Fruit fly (Drosophila melanogaster) whole organism, embryonic: Measurements from ENCODE around the gene Ugt37D1.

ENCODE experiments used
- Blimp-1 ChIP-seq: fragments of 200-800 bp; sonication (Bioruptor generic); optimal IDR thresholded peaks from 3 replicates; lab custom pipeline; 2018; ENCODE audit warnings: missing biosample characterization, missing genetic modification characterization, mild to moderate bottlenecking, moderate library complexity, missing genetic modification reagents
- CG10267 ChIP-seq: fragments of 200-800 bp; sonication (Bioruptor generic); optimal IDR thresholded peaks from 2 replicates; lab custom pipeline; 2018; ENCODE audit warnings: missing biosample characterization, mild to moderate bottlenecking, missing genetic modification characterization, moderate library complexity
- CG10462 ChIP-seq: fragments of 200-800 bp; sonication (Bioruptor generic); optimal IDR thresholded peaks from 2 replicates; lab custom pipeline; 2016; ENCODE audit warnings: missing biosample characterization, missing genetic modification characterization
- CG11695 ChIP-seq: fragments of 200-800 bp; sonication (Bioruptor generic); IDR thresholded peaks from 3 replicates; pipeline ENCODE4 v1.3.6; 2022; ENCODE audit warnings: missing biosample characterization, missing genetic modification characterization
- CG11696 ChIP-seq: fragments of 200-800 bp; sonication (Bioruptor generic); IDR thresholded peaks from 2 replicates; pipeline ENCODE4 v1.3.6; 2022; ENCODE audit warnings: missing biosample characterization, missing genetic modification characterization
- CG1233 ChIP-seq: fragments of 200-800 bp; sonication (Bioruptor generic); optimal IDR thresholded peaks from 4 replicates; lab custom pipeline; 2018; ENCODE audit warnings: missing biosample characterization, mild to moderate bottlenecking, missing genetic modification characterization
- CG1792 ChIP-seq: fragments of 200-800 bp; sonication (Bioruptor generic); optimal IDR thresholded peaks from 2 replicates; lab custom pipeline; 2016; ENCODE audit warnings: missing biosample characterization, missing genetic modification characterization
- CG2712 ChIP-seq: fragments of 200-800 bp; optimal IDR thresholded peaks from 3 replicates; lab custom pipeline; 2019; ENCODE audit warnings: missing biosample characterization, mild to moderate bottlenecking, missing genetic modification characterization, moderate library complexity
- CG2889 ChIP-seq: fragments of 200-800 bp; sonication (Bioruptor generic); IDR thresholded peaks from 3 replicates; pipeline ENCODE4 v1.3.6; 2022; ENCODE audit warnings: missing biosample characterization, missing genetic modification characterization
- CG30403 ChIP-seq: fragments of 200-800 bp; sonication (Bioruptor generic); optimal IDR thresholded peaks from 3 replicates; lab custom pipeline; 2016; ENCODE audit warnings: missing biosample characterization, missing genetic modification characterization
- CG32772 ChIP-seq: fragments of 200-800 bp; sonication (Bioruptor generic); IDR thresholded peaks from 2 replicates; pipeline ENCODE4 v1.3.6; 2022; ENCODE audit warnings: missing biosample characterization, missing genetic modification characterization
- CG33213 ChIP-seq: fragments of 200-800 bp; sonication (Bioruptor generic); optimal IDR thresholded peaks from 3 replicates; lab custom pipeline; 2016; ENCODE audit warnings: missing biosample characterization, missing genetic modification characterization
- CG3847 ChIP-seq: fragments of 200-800 bp; sonication (Bioruptor generic); IDR thresholded peaks from 2 replicates; pipeline ENCODE4 v1.3.6; 2022; ENCODE audit warnings: missing biosample characterization, missing genetic modification characterization
- CG4617 ChIP-seq: fragments of 200-800 bp; sonication (Bioruptor generic); optimal IDR thresholded peaks from 3 replicates; lab custom pipeline; 2016; ENCODE audit warnings: missing biosample characterization, missing genetic modification characterization, borderline replicate concordance
- CG4854 ChIP-seq: fragments of 200-800 bp; sonication (Bioruptor generic); optimal IDR thresholded peaks from 2 replicates; lab custom pipeline; 2016; ENCODE audit warnings: missing biosample characterization, missing genetic modification characterization, inconsistent platforms
- CG7745 ChIP-seq: fragments of 200-800 bp; sonication (Bioruptor generic); optimal IDR thresholded peaks from 2 replicates; lab custom pipeline; 2018; ENCODE audit warnings: missing biosample characterization, mild to moderate bottlenecking, missing genetic modification characterization, moderate library complexity
- CG7786 ChIP-seq: fragments of 200-800 bp; sonication (Bioruptor generic); optimal IDR thresholded peaks from 2 replicates; lab custom pipeline; 2016; ENCODE audit warnings: missing biosample characterization, missing genetic modification characterization
- CG7839 ChIP-seq: fragments of 200-800 bp; sonication (Bioruptor generic); optimal IDR thresholded peaks from 3 replicates; lab custom pipeline; 2018; ENCODE audit warnings: missing biosample characterization, mild to moderate bottlenecking, missing genetic modification characterization, moderate library complexity
- CG7928 ChIP-seq: fragments of 200-800 bp; sonication (Bioruptor generic); optimal IDR thresholded peaks from 2 replicates; lab custom pipeline; 2017; ENCODE audit warnings: missing biosample characterization, mild to moderate bottlenecking, missing genetic modification characterization
- CG8388 ChIP-seq: fragments of 200-800 bp; sonication (Bioruptor generic); optimal IDR thresholded peaks from 2 replicates; lab custom pipeline; 2019; ENCODE audit warnings: missing biosample characterization, mild to moderate bottlenecking, missing genetic modification characterization, moderate library complexity
- CG8924 ChIP-seq: fragments of 200-800 bp; optimal IDR thresholded peaks from 3 replicates; lab custom pipeline; 2019; ENCODE audit warnings: missing biosample characterization, mild to moderate bottlenecking, missing genetic modification characterization, moderate library complexity
- CG9876 ChIP-seq: fragments of 200-800 bp; sonication (Bioruptor generic); optimal IDR thresholded peaks from 2 replicates; lab custom pipeline; 2016; ENCODE audit warnings: missing biosample characterization, missing genetic modification characterization
- Camta ChIP-seq: fragments of 200-800 bp; sonication (Bioruptor generic); optimal IDR thresholded peaks from 2 replicates; lab custom pipeline; 2016; ENCODE audit warnings: missing biosample characterization, missing genetic modification characterization
- Dp ChIP-seq: fragments of 200-800 bp; sonication (Bioruptor generic); optimal IDR thresholded peaks from 2 replicates; lab custom pipeline; 2018; ENCODE audit warnings: missing biosample characterization, mild to moderate bottlenecking, missing genetic modification characterization, moderate library complexity
- HLH4C ChIP-seq: fragments of 200-800 bp; sonication (Bioruptor generic); IDR thresholded peaks from 3 replicates; pipeline ENCODE4 v1.3.6; 2022; ENCODE audit warnings: missing biosample characterization, missing genetic modification characterization; ENCODE audit not compliant: partially characterized antibody
- Hey ChIP-seq: fragments of 200-800 bp; sonication (Bioruptor generic); optimal IDR thresholded peaks from 3 replicates; lab custom pipeline; 2018; ENCODE audit warnings: missing biosample characterization, mild to moderate bottlenecking, missing genetic modification characterization
- MTF-1 ChIP-seq: fragments of 200-800 bp; sonication (Bioruptor generic); optimal IDR thresholded peaks from 2 replicates; lab custom pipeline; 2018; ENCODE audit warnings: missing biosample characterization, mild to moderate bottlenecking, missing genetic modification characterization, borderline replicate concordance
- NK7.1 ChIP-seq: fragments of 200-800 bp; sonication (Bioruptor generic); optimal IDR thresholded peaks from 3 replicates; lab custom pipeline; 2016; ENCODE audit warnings: missing biosample characterization, missing genetic modification characterization
- Pdp1 ChIP-seq, 2 experiments: fragments of 200-800 bp; sonication (Bioruptor generic); optimal IDR thresholded peaks; 3 replicates each; lab custom pipeline; 2016; ENCODE audit warnings: missing biosample characterization in 2 of 2, missing genetic modification characterization in 2 of 2, mild to moderate bottlenecking in 1 of 2, moderate library complexity in 1 of 2
- Rfx ChIP-seq: fragments of 200-800 bp; sonication (Bioruptor generic); IDR thresholded peaks from 2 replicates; pipeline ENCODE4 v1.3.6; 2022; ENCODE audit warnings: missing biosample characterization, missing genetic modification characterization
- Side ChIP-seq: fragments of 200-800 bp; sonication (Bioruptor generic); optimal IDR thresholded peaks from 2 replicates; lab custom pipeline; 2016; ENCODE audit warnings: missing biosample characterization, missing genetic modification characterization
- TFAM ChIP-seq: fragments of 200-800 bp; sonication (Bioruptor generic); optimal IDR thresholded peaks from 2 replicates; lab custom pipeline; 2017; ENCODE audit warnings: missing biosample characterization, missing genetic modification characterization, inconsistent platforms
- ab ChIP-seq: fragments of 200-800 bp; sonication (Bioruptor generic); optimal IDR thresholded peaks from 2 replicates; lab custom pipeline; 2016; ENCODE audit warnings: missing biosample characterization, missing genetic modification characterization
- ap ChIP-seq: fragments of 200-800 bp; sonication (Bioruptor generic); IDR thresholded peaks from 2 replicates; pipeline ENCODE4 v1.3.6; 2022; ENCODE audit warnings: missing biosample characterization, missing genetic modification characterization
- dan ChIP-seq: fragments of 200-800 bp; sonication (Bioruptor generic); IDR thresholded peaks from 2 replicates; pipeline ENCODE4 v1.3.6; 2022; ENCODE audit warnings: missing biosample characterization, missing genetic modification characterization
- dm ChIP-seq: fragments of 200-800 bp; sonication (Bioruptor generic); optimal IDR thresholded peaks from 3 replicates; lab custom pipeline; 2016; ENCODE audit warnings: missing biosample characterization, missing genetic modification characterization
- exex ChIP-seq: fragments of 200-800 bp; sonication (Bioruptor generic); optimal IDR thresholded peaks from 4 replicates; lab custom pipeline; 2018; ENCODE audit warnings: missing biosample characterization, mild to moderate bottlenecking, missing genetic modification characterization, moderate library complexity
- hth ChIP-seq: fragments of >200 bp; optimal IDR thresholded peaks from 2 replicates; lab custom pipeline; 2017; ENCODE audit warnings: inconsistent platforms
- inv ChIP-seq: fragments of 200-800 bp; sonication (Bioruptor generic); IDR thresholded peaks from 2 replicates; pipeline ENCODE4 v1.3.6; 2022; ENCODE audit warnings: missing biosample characterization, missing genetic modification characterization; ENCODE audit not compliant: partially characterized antibody
- jumu ChIP-seq: fragments of 200-800 bp; sonication (Bioruptor generic); optimal IDR thresholded peaks from 3 replicates; lab custom pipeline; 2016; ENCODE audit warnings: missing biosample characterization, missing genetic modification characterization
- lbe ChIP-seq: fragments of 200-800 bp; sonication (Bioruptor generic); optimal IDR thresholded peaks from 2 replicates; lab custom pipeline; 2016; ENCODE audit warnings: missing biosample characterization, mild to moderate bottlenecking, missing genetic modification characterization
- nerfin-1 ChIP-seq: fragments of 200-800 bp; sonication (Bioruptor generic); optimal IDR thresholded peaks from 3 replicates; lab custom pipeline; 2019; ENCODE audit warnings: missing biosample characterization, mild to moderate bottlenecking, missing genetic modification characterization, moderate library complexity
- nmo ChIP-seq: fragments of 200-800 bp; sonication (Bioruptor generic); optimal IDR thresholded peaks from 2 replicates; lab custom pipeline; 2018; ENCODE audit warnings: missing biosample characterization, mild to moderate bottlenecking, missing genetic modification characterization, moderate library complexity
- pum ChIP-seq: fragments of 200-800 bp; sonication (Bioruptor generic); optimal IDR thresholded peaks from 2 replicates; lab custom pipeline; 2016; ENCODE audit warnings: missing biosample characterization, missing genetic modification characterization
- scrt ChIP-seq: fragments of 200-800 bp; sonication (Bioruptor generic); optimal IDR thresholded peaks from 2 replicates; lab custom pipeline; 2018; ENCODE audit warnings: missing biosample characterization, mild to moderate bottlenecking, missing genetic modification characterization, moderate library complexity
- sim ChIP-seq: fragments of 200-800 bp; sonication (Bioruptor generic); IDR thresholded peaks from 2 replicates; pipeline ENCODE4 v1.3.6; 2022; ENCODE audit warnings: missing biosample characterization, missing genetic modification characterization
- so ChIP-seq: fragments of 200-800 bp; sonication (Bioruptor generic); IDR thresholded peaks from 3 replicates; pipeline ENCODE4 v1.3.6; 2022; ENCODE audit warnings: missing biosample characterization, missing genetic modification characterization
- tgo ChIP-seq: fragments of 200-800 bp; sonication (Bioruptor generic); IDR thresholded peaks from 3 replicates; pipeline ENCODE4 v1.3.6; 2022; ENCODE audit warnings: missing biosample characterization, missing genetic modification characterization
- toy ChIP-seq: fragments of 200-800 bp; sonication (Bioruptor generic); IDR thresholded peaks from 2 replicates; pipeline ENCODE4 v1.3.6; 2022; ENCODE audit warnings: missing biosample characterization, missing genetic modification characterization
- trh ChIP-seq: fragments of 200-800 bp; sonication (Bioruptor generic); optimal IDR thresholded peaks from 2 replicates; lab custom pipeline; 2016; ENCODE audit warnings: missing biosample characterization, missing genetic modification characterization
- wdn ChIP-seq: fragments of 200-800 bp; sonication (Bioruptor generic); IDR thresholded peaks from 2 replicates; pipeline ENCODE4 v1.3.6; 2022; ENCODE audit warnings: missing biosample characterization, missing genetic modification characterization

Ugt37D1 gene

dm6 chr2L:16818335-16818973, 19.6 kb downstream of the Ugt37D1 start (continued):
- TF ChIP-seq pum (no peak), jumu (GFP tag; lab: Kevin White, UChicago) (no peak), inv (GFP tag; lab: Robert Waterston, UW) (no peak), CG10462 (GFP tag; lab: Kevin White, UChicago) (no peak), CG7928 (GFP tag; lab: Kevin White, UChicago) (no peak), dm (GFP tag; lab: Kevin White, UChicago) (no peak), CG2712 (tag; lab: Kevin White, UChicago) (peak; percentile 61), CG10267 (tag; lab: Kevin White, UChicago) (peak; percentile 27), ab (no peak), CG8924 (tag; lab: Kevin White, UChicago) (peak; percentile 9), trh (GFP tag; lab: Kevin White, UChicago) (no peak), hth (lab: Kevin White, UChicago) (no peak), CG2889 (GFP tag; lab: Robert Waterston, UW) (no peak), dan (GFP tag; lab: Robert Waterston, UW) (no peak), CG8388 (GFP tag; lab: Kevin White, UChicago) (peak; percentile 50), Hey (tag; lab: Kevin White, UChicago) (no peak), CG3847 (no peak), scrt (GFP tag; lab: Kevin White, UChicago) (no peak), sim (GFP tag; lab: Robert Waterston, UW) (no peak), CG7839 (tag; lab: Kevin White, UChicago) (peak; percentile 43), lbe (peak; percentile 36), CG7786 (GFP tag; lab: Kevin White, UChicago) (no peak), CG1233 (GFP tag; lab: Kevin White, UChicago) (peak; percentile 33), CG11696 (GFP tag; lab: Robert Waterston, UW) (peak; percentile 88), NK7.1 (GFP tag; lab: Kevin White, UChicago) (no peak), toy (GFP tag; lab: Robert Waterston, UW) (no peak), CG11695 (GFP tag; lab: Robert Waterston, UW) (no peak; the same call in 2 of the 3 replicates), tgo (GFP tag; lab: Robert Waterston, UW) (no peak), Blimp-1 (GFP tag; lab: Kevin White, UChicago) (peak; percentile 62), CG1792 (GFP tag; lab: Kevin White, UChicago) (no peak), nmo (peak; percentile 37), wdn (GFP tag; lab: Robert Waterston, UW) (no peak), exex (tag; lab: Kevin White, UChicago) (no peak), Camta (no peak), CG33213 (GFP tag; lab: Kevin White, UChicago) (no peak), TFAM (GFP tag; lab: Kevin White, UChicago) (no peak), Pdp1 (GFP tag; optimal IDR thresholded peaks at IDR 0.05; lab: Kevin White, UChicago) (peak in 1 of 2 experiments; percentile 67), MTF-1 (GFP tag; lab: Kevin White, UChicago) (no peak), CG4617 (no peak), Rfx (GFP tag; lab: Robert Waterston, UW) (no peak), ap (GFP tag; lab: Robert Waterston, UW) (no peak), HLH4C (GFP tag; lab: Robert Waterston, UW) (no peak), CG32772 (peak; percentile 35; the same call in 1 of the 2 replicates), CG9876 (GFP tag; lab: Kevin White, UChicago) (no peak), nerfin-1 (tag; lab: Kevin White, UChicago) (peak; percentile 36), Dp (no peak), so (GFP tag; lab: Robert Waterston, UW) (no peak), CG4854 (GFP tag; lab: Kevin White, UChicago) (no peak), Side (GFP tag; lab: Kevin White, UChicago) (no peak), CG30403 (GFP tag; lab: Kevin White, UChicago) (peak; percentile 35), CG7745 (no peak)
